Fruit fly (Drosophila melanogaster): ENCODE data around the gene Unc-115b.

- no peak for TF ChIP-seq tai (GFP tag; optimal IDR thresholded peaks at IDR 0.05)
- no peak for TF ChIP-seq Abd-B (GFP tag; optimal IDR thresholded peaks at IDR 0.05)
- no peak for TF ChIP-seq jim (GFP tag; optimal IDR thresholded peaks at IDR 0.05)
- no peak for TF ChIP-seq lola (GFP tag; optimal IDR thresholded peaks at IDR 0.05)
- TF ChIP-seq HLH106 (tag; optimal IDR thresholded peaks at IDR 0.05), result no peak
- no peak for TF ChIP-seq Hr78 (GFP tag; optimal IDR thresholded peaks at IDR 0.05)
- TF ChIP-seq Vsx2 (GFP tag; optimal IDR thresholded peaks at IDR 0.05; ENCODE audit: partially characterized antibody), result no peak
- TF ChIP-seq usp (GFP tag; optimal IDR thresholded peaks at IDR 0.05), result no peak
- TF ChIP-seq psq (GFP tag; optimal IDR thresholded peaks at IDR 0.05), result no peak
- TF ChIP-seq h (GFP tag; optimal IDR thresholded peaks at IDR 0.05), result no peak
Observed at dm6 chr3R:9679746-9680145, 12.8 kb downstream of the Unc-115b start, which contains the start of gene nmdyn-D7.
